Worm (Caenorhabditis elegans) whole organism, early embryonic: ENCODE measurements around the gene ifa-3.

ENCODE experiments used
- B0310.2 ChIP-seq: sonication (generic microtip); optimal IDR thresholded peaks from 2 replicates; lab custom pipeline; 2016; ENCODE audit warnings: mild to moderate bottlenecking, missing genetic modification characterization, missing compliant biosample characterization
- F13C5.2 ChIP-seq: sonication (generic microtip); optimal IDR thresholded peaks from 2 replicates; lab custom pipeline; 2017; ENCODE audit warnings: mild to moderate bottlenecking, missing genetic modification characterization, inconsistent platforms, missing compliant biosample characterization
- aly-1 ChIP-seq: sonication (generic microtip); optimal IDR thresholded peaks from 2 replicates; lab custom pipeline; 2016; ENCODE audit warnings: missing genetic modification characterization, missing compliant biosample characterization
- ama-1 ChIP-seq: fragments of 150-350 bp; optimal IDR thresholded peaks from 2 replicates; lab custom pipeline; 2014
- ceh-13 ChIP-seq: fragments of 200-800 bp; sonication (Bioruptor generic); optimal IDR thresholded peaks from 2 replicates; lab custom pipeline; 2018; ENCODE audit warnings: mild to moderate bottlenecking, missing genetic modification characterization, missing compliant biosample characterization
- ceh-36 ChIP-seq: sonication (generic microtip); optimal IDR thresholded peaks from 2 replicates; lab custom pipeline; 2016; ENCODE audit warnings: missing genetic modification characterization, inconsistent platforms, missing compliant biosample characterization
- ets-7 ChIP-seq: sonication (generic microtip); optimal IDR thresholded peaks from 2 replicates; lab custom pipeline; 2016; ENCODE audit warnings: missing genotype, missing genetic modification characterization, missing compliant biosample characterization
- flt-1 ChIP-seq: fragments of 200-800 bp; sonication (Bioruptor generic); IDR thresholded peaks from 2 replicates; pipeline ENCODE4 v1.3.6; 2022; ENCODE audit warnings: missing genetic modification characterization, missing compliant biosample characterization
- hmbx-1 ChIP-seq: sonication (generic microtip); optimal IDR thresholded peaks from 2 replicates; lab custom pipeline; 2016; ENCODE audit warnings: mild to moderate bottlenecking, missing genetic modification characterization, missing compliant biosample characterization
- hmg-4 ChIP-seq: fragments of 200-800 bp; sonication (Bioruptor generic); optimal IDR thresholded peaks from 2 replicates; lab custom pipeline; 2018; ENCODE audit warnings: mild to moderate bottlenecking, missing genetic modification characterization, missing compliant biosample characterization
- hnd-1 ChIP-seq: sonication (generic microtip); optimal IDR thresholded peaks from 2 replicates; lab custom pipeline; 2016; ENCODE audit warnings: missing genetic modification characterization, missing compliant biosample characterization
- pes-1 ChIP-seq: fragments of 200-800 bp; sonication (Bioruptor generic); IDR thresholded peaks from 2 replicates; pipeline ENCODE4 v1.3.6; 2022; ENCODE audit warnings: missing genetic modification reagents, missing genetic modification characterization, missing compliant biosample characterization
- scrt-1 ChIP-seq: fragments of 200-800 bp; sonication (Bioruptor generic); IDR thresholded peaks from 2 replicates; pipeline ENCODE4 v1.3.6; 2022; ENCODE audit warnings: missing genetic modification characterization, missing compliant biosample characterization
- sea-1 ChIP-seq: fragments of 200-800 bp; sonication (Bioruptor generic); conservative IDR thresholded peaks from 2 replicates; pipeline ENCODE4 v1.3.6; 2022; ENCODE audit warnings: missing genetic modification characterization, missing compliant biosample characterization
- tbx-11 ChIP-seq: fragments of 200-800 bp; sonication (Bioruptor generic); IDR thresholded peaks from 2 replicates; pipeline ENCODE4 v1.3.6; 2022; ENCODE audit warnings: missing genetic modification characterization, missing compliant biosample characterization
- tbx-37 ChIP-seq: fragments of 200-800 bp; sonication (Bioruptor generic); conservative IDR thresholded peaks from 2 replicates; pipeline ENCODE4 v1.3.6; 2022; ENCODE audit warnings: missing genetic modification reagents, missing genetic modification characterization, missing compliant biosample characterization
- tra-4 ChIP-seq: sonication (generic microtip); optimal IDR thresholded peaks from 2 replicates; lab custom pipeline; 2017; ENCODE audit warnings: missing genetic modification characterization, missing compliant biosample characterization

The ifa-3 gene

DNA sequence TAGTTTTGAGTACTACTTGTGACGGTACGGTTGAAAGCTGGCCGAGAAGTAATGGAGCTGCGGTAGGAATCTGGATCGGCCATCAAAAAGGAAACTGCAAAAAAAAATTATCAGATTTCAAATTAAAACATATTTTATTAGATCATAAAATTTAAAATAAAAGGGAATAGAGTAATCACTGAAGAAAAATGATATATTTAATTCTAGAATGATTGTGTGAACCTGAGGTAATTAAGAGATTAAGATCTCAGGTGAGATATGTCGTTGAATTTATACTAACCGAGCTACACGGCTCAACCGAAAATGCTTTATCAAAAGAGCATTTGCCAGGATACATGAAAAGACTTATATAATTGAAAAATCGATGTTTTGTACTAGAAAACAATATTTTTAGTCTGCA lies at the start of gene ifa-3:
TSS of gene ifa-3 (minus strand) at position 101 of the 400 bp plus-strand sequence.
- TF ChIP-seq hnd-1, result no peak
- TF ChIP-seq scrt-1 (GFP tag; lab: Robert Waterston, UW), result no peak
- no peak for TF ChIP-seq tra-4 (tag; lab: Kevin White, UChicago)

DNA sequence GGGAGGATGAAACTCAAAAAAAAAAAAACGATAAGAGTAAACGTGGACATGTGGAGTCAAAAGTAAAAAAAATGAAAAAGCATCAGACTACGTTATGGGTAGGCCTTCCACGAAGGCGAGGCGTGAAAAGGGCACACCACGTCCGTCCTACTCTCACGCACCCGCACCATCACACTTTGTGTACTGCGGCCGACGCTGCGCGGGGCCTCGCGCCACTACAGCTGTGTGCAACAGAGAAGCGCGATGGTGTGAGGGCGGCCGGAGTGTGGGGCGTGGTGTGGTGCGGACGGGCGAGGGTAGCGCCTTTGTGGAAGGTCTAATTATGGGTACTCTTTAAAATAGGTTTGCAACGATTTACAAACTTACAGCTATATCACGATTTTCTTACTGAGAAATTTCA lies 48.4 kb upstream of the ifa-3 start:
- TF ChIP-seq tra-4 (tag; lab: Kevin White, UChicago) (no peak), ama-1 (lab: Kevin White, UChicago) (no peak), ets-7 (tag; lab: Kevin White, UChicago) (no peak), pes-1 (GFP tag; lab: Robert Waterston, UW) (no peak), hmg-4 (GFP tag; lab: Kevin White, UChicago) (no peak), flt-1 (GFP tag; lab: Robert Waterston, UW) (no peak), scrt-1 (GFP tag; lab: Robert Waterston, UW) (no peak), sea-1 (GFP tag; lab: Robert Waterston, UW) (no peak), F13C5.2 (tag; lab: Kevin White, UChicago) (no peak), hmbx-1 (tag; lab: Kevin White, UChicago) (no peak)

DNA sequence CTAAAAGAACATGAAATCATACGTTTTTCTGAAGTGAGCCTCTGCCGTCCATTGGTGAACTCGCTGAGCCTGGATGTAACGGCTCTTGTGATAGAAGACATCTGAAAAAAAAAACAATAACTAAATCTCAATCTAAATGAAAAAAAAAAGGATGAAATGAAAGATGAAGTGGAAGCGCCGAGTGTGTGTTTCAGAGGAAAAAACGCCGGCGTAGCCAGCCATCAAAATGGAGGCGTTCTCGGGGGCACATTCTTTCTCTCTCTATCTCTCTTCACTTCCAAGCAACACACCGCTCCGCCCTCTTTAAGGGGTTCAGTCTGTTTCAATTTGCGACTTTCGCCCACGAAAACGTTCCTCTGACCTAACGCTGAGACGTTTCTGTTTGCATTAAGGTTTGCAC lies 47.8 kb upstream of the ifa-3 start, which contains the start of gene T01B4.3:
TSS of gene T01B4.3 (minus strand) at position 101 of the 400 bp plus-strand sequence.
- TF ChIP-seq tra-4 (tag; lab: Kevin White, UChicago) (no peak), ama-1 (lab: Kevin White, UChicago) (no peak), F13C5.2 (tag; lab: Kevin White, UChicago) (no peak), sea-1 (GFP tag; lab: Robert Waterston, UW) (no peak)

DNA sequence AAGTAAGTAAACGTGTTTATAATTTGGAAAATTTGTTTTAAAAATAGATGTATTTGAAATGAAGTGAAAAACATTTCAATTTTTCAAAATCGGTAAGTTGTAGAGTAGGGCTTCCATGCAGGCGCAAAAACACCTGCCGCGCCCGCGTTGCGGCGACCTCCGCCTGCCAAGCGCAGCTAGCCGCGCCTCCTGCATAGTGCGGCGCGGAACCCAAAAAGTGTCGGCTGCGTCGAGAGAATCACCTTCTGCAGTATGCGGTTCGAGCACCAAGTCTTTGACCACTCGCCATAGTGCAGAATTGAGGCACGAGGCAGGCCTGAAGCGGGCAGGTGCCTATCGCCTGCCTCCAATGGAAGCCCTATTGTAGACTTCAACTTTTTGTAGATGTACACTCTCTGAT lies 39.8 kb upstream of the ifa-3 start:
- TF ChIP-seq tbx-11 (GFP tag; lab: Robert Waterston, UW) (no peak), B0310.2 (tag; lab: Kevin White, UChicago) (no peak), ama-1 (lab: Kevin White, UChicago) (no peak), tra-4 (tag; lab: Kevin White, UChicago) (no peak), scrt-1 (GFP tag; lab: Robert Waterston, UW) (no peak), tbx-37 (GFP tag; lab: Robert Waterston, UW) (no peak)

DNA sequence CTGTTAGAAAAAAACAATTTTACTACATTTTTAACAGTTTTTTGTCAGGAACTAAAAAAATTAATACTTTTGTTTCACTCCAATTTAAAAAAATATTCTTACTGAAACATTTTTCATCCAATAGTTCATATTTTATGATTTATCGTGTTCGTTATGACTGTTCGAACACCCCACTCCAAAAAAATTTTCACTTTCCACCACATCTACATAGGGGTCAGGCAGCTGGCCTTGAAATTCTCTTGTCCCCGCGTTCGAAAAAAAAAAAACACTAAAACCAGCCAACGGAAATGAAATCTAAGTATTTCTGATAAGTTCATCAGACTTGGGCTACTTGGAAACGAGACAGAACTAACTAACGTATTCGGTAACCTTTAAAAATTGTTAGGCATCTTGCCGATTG lies 36.3 kb upstream of the ifa-3 start, which contains the start of gene twk-22:
TSS of gene twk-22 (plus strand) at position 301 of the 400 bp plus-strand sequence.
- TF ChIP-seq tbx-37 (GFP tag; lab: Robert Waterston, UW), result no peak
- no peak for TF ChIP-seq B0310.2 (tag; lab: Kevin White, UChicago)
- TF ChIP-seq hmg-4 (GFP tag; lab: Kevin White, UChicago), result no peak
- TF ChIP-seq pes-1 (GFP tag; lab: Robert Waterston, UW), result no peak
- TF ChIP-seq tbx-11 (GFP tag; lab: Robert Waterston, UW), result no peak
- TF ChIP-seq aly-1, result no peak
- TF ChIP-seq ceh-13 (GFP tag; lab: Kevin White, UChicago), result no peak
- TF ChIP-seq sea-1 (GFP tag; lab: Robert Waterston, UW), result no peak
- no peak for TF ChIP-seq F13C5.2 (tag; lab: Kevin White, UChicago)
- TF ChIP-seq scrt-1 (GFP tag; lab: Robert Waterston, UW), result no peak

DNA sequence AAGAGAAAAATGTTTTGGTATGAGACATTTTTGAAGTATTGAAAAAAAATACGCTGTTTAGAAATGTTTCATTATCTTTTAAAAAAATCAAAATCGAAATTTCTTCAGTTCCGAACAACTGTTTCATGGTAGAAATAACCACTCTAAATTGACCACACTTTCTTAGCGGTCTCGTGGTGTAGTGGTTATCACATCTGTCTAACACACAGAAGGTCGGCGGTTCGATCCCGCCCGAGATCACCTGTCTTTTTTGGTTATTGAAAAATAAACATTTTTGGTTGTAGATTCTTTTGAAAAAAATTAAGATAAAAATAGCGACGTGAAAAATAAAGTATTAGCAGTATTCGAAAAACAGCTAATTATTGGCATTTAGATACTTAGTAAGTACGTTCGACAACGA lies 30.6 kb upstream of the ifa-3 start:
- TF ChIP-seq sea-1 (GFP tag; lab: Robert Waterston, UW) (no peak), scrt-1 (GFP tag; lab: Robert Waterston, UW) (no peak), pes-1 (GFP tag; lab: Robert Waterston, UW) (no peak)

DNA sequence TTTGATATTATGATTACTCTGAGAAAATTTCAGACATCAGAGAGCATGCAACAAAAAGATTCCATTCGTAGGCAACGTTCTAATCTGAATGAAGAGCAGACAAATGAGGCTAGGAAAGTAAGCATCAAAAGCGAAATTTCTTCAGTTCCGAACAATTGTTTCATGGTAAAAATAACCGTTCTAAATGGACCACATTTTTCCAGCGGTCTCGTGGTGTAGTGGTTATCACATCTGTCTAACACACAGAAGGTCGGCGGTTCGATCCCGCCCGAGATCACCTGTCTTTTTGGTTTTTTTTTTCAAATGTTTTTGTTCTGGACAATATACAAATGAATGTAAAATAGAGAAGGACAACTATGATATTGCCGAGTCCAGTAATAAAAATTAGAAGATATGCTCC lies 30.0 kb upstream of the ifa-3 start, which contains the start of gene twk-21:
TSS of gene twk-21 (plus strand) at position 34 of the 400 bp plus-strand sequence.
- no peak for TF ChIP-seq sea-1 (GFP tag; lab: Robert Waterston, UW)
- TF ChIP-seq scrt-1 (GFP tag; lab: Robert Waterston, UW), result no peak
- no peak for TF ChIP-seq tbx-37 (GFP tag; lab: Robert Waterston, UW)
- TF ChIP-seq pes-1 (GFP tag; lab: Robert Waterston, UW), result no peak
- TF ChIP-seq tbx-11 (GFP tag; lab: Robert Waterston, UW), result no peak
- no peak for TF ChIP-seq ceh-13 (GFP tag; lab: Kevin White, UChicago)
- TF ChIP-seq tra-4 (tag; lab: Kevin White, UChicago), result no peak
- no peak for TF ChIP-seq B0310.2 (tag; lab: Kevin White, UChicago)
- TF ChIP-seq hmbx-1 (tag; lab: Kevin White, UChicago), result no peak
- no peak for TF ChIP-seq ets-7 (tag; lab: Kevin White, UChicago)
- no peak for TF ChIP-seq ama-1 (lab: Kevin White, UChicago)
- no peak for TF ChIP-seq hnd-1
- TF ChIP-seq ceh-36, result no peak
- TF ChIP-seq aly-1, result no peak
- no peak for TF ChIP-seq flt-1 (GFP tag; lab: Robert Waterston, UW)
- no peak for TF ChIP-seq hmg-4 (GFP tag; lab: Kevin White, UChicago)
- no peak for TF ChIP-seq F13C5.2 (tag; lab: Kevin White, UChicago)

DNA sequence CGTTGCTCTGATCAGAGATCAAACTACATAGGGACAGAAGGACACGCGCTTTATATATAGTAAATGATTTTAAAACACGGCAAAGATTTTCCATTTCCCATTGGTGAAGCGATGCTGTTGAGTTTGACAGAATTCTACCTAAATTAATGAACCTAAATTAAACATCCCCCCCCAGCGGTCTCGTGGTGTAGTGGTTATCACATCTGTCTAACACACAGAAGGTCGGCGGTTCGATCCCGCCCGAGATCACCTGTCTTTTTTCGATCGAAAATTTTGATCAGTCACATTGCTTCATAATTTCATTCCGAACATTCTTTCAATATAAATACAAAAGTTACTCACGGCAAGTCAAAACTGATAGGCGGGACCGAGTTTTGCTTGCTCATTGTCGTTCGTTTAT lies 29.3 kb upstream of the ifa-3 start:
- TF ChIP-seq scrt-1 (GFP tag; lab: Robert Waterston, UW) (peak; percentile 52; the same call in 1 of the 2 replicates), tbx-37 (GFP tag; lab: Robert Waterston, UW) (0 out of 2 replicates have a peak, but pooled peaks have one; percentile 21), sea-1 (GFP tag; lab: Robert Waterston, UW) (0 out of 2 replicates have a peak, but pooled peaks have one; percentile 14), pes-1 (GFP tag; lab: Robert Waterston, UW) (peak; percentile 46; the same call in 1 of the 2 replicates)
